Fruit fly (Drosophila melanogaster) whole organism, embryonic: ENCODE results near the gene Jhbp2.
A peak's percentile ranks its signal among the peaks of the same experiment; 100 is the strongest.

Source experiments
- Bgb ChIP-seq: fragments of 200-800 bp; sonication (Bioruptor generic); IDR thresholded peaks from 2 replicates; pipeline ENCODE4 v1.3.6; 2022; ENCODE audit warnings: missing biosample characterization, missing genetic modification characterization; ENCODE audit not compliant: partially characterized antibody
- CG10267 ChIP-seq: fragments of 200-800 bp; sonication (Bioruptor generic); optimal IDR thresholded peaks from 2 replicates; lab custom pipeline; 2018; ENCODE audit warnings: missing biosample characterization, mild to moderate bottlenecking, missing genetic modification characterization, moderate library complexity
- CG10274 ChIP-seq: fragments of 200-800 bp; sonication (Bioruptor generic); optimal IDR thresholded peaks from 3 replicates; lab custom pipeline; 2017; ENCODE audit warnings: missing biosample characterization, mild to moderate bottlenecking, missing genetic modification characterization
- CG10979 ChIP-seq: fragments of 200-800 bp; sonication (Bioruptor generic); optimal IDR thresholded peaks from 2 replicates; lab custom pipeline; 2018; ENCODE audit warnings: missing biosample characterization, mild to moderate bottlenecking, missing genetic modification characterization, moderate library complexity
- CG12236 ChIP-seq: fragments of 200-800 bp; sonication (Bioruptor generic); optimal IDR thresholded peaks from 2 replicates; lab custom pipeline; 2016; ENCODE audit warnings: missing biosample characterization, missing genetic modification characterization
- CG1233 ChIP-seq: fragments of 200-800 bp; sonication (Bioruptor generic); optimal IDR thresholded peaks from 4 replicates; lab custom pipeline; 2018; ENCODE audit warnings: missing biosample characterization, mild to moderate bottlenecking, missing genetic modification characterization
- CG13287 ChIP-seq: fragments of 200-800 bp; sonication (Bioruptor generic); IDR thresholded peaks from 2 replicates; pipeline ENCODE4 v1.3.6; 2022; ENCODE audit warnings: missing biosample characterization, missing genetic modification characterization; ENCODE audit not compliant: partially characterized antibody
- CG13775 ChIP-seq: fragments of 200-800 bp; sonication (Bioruptor generic); optimal IDR thresholded peaks from 3 replicates; lab custom pipeline; 2017; ENCODE audit warnings: missing biosample characterization, mild to moderate bottlenecking, missing genetic modification characterization
- CG17186 ChIP-seq: fragments of 200-800 bp; sonication (Bioruptor generic); optimal IDR thresholded peaks from 3 replicates; lab custom pipeline; 2017; ENCODE audit warnings: missing biosample characterization, missing genetic modification reagents, missing genetic modification characterization
- CG17361 ChIP-seq: fragments of 200-800 bp; sonication (Bioruptor generic); IDR thresholded peaks from 3 replicates; pipeline ENCODE4 v1.3.6; 2022; ENCODE audit warnings: missing biosample characterization, missing genetic modification characterization
- CG2712 ChIP-seq: fragments of 200-800 bp; optimal IDR thresholded peaks from 3 replicates; lab custom pipeline; 2019; ENCODE audit warnings: missing biosample characterization, mild to moderate bottlenecking, missing genetic modification characterization, moderate library complexity
- CG30431 ChIP-seq: fragments of 200-800 bp; sonication (Bioruptor generic); optimal IDR thresholded peaks from 2 replicates; lab custom pipeline; 2017; ENCODE audit warnings: missing biosample characterization, missing genetic modification characterization
- CG6254 ChIP-seq: fragments of 200-800 bp; sonication (Bioruptor generic); optimal IDR thresholded peaks from 3 replicates; lab custom pipeline; 2017; ENCODE audit warnings: mild to moderate bottlenecking, missing biosample characterization, missing genetic modification reagents, missing genetic modification characterization
- CG9215 ChIP-seq: fragments of 200-800 bp; sonication (Bioruptor generic); IDR thresholded peaks from 2 replicates; pipeline ENCODE4 v1.3.6; 2022; ENCODE audit warnings: missing biosample characterization, missing genetic modification characterization
- D ChIP-seq, 2 experiments: fragments of 200-800 bp in 1 of 2; fragments of >200 bp in 1 of 2; sonication (Bioruptor generic) in 1 of 2; optimal IDR thresholded peaks; 2 replicates in 1 of 2; 3 replicates in 1 of 2; lab custom pipeline; 2017; ENCODE audit warnings: mild to moderate bottlenecking in 1 of 2, missing biosample characterization in 1 of 2, missing genetic modification characterization in 1 of 2, missing genetic modification reagents in 1 of 2
- Doc3 ChIP-seq: fragments of 200-800 bp; sonication (Bioruptor generic); IDR thresholded peaks from 3 replicates; pipeline ENCODE4 v1.3.6; 2022; ENCODE audit warnings: missing biosample characterization, missing genetic modification characterization; ENCODE audit not compliant: partially characterized antibody
- Hey ChIP-seq: fragments of 200-800 bp; sonication (Bioruptor generic); optimal IDR thresholded peaks from 3 replicates; lab custom pipeline; 2018; ENCODE audit warnings: missing biosample characterization, mild to moderate bottlenecking, missing genetic modification characterization
- Hmx ChIP-seq: fragments of 200-800 bp; sonication (Bioruptor generic); optimal IDR thresholded peaks from 2 replicates; lab custom pipeline; 2016; ENCODE audit warnings: missing biosample characterization, missing genetic modification characterization
- NfI ChIP-seq: fragments of 200-800 bp; sonication (Bioruptor generic); optimal IDR thresholded peaks from 3 replicates; lab custom pipeline; 2018; ENCODE audit warnings: missing biosample characterization, mild to moderate bottlenecking, missing genetic modification characterization, moderate library complexity
- Sox102F ChIP-seq: fragments of 200-800 bp; sonication (Bioruptor generic); optimal IDR thresholded peaks from 2 replicates; lab custom pipeline; 2018; ENCODE audit warnings: missing biosample characterization, mild to moderate bottlenecking, missing genetic modification characterization, moderate library complexity
- abd-A ChIP-seq: fragments of 200-800 bp; sonication (Bioruptor generic); optimal IDR thresholded peaks from 3 replicates; lab custom pipeline; 2019; ENCODE audit warnings: missing biosample characterization, mild to moderate bottlenecking, missing genetic modification characterization, moderate library complexity
- ash1 ChIP-seq: fragments of 200-800 bp; sonication (Bioruptor generic); optimal IDR thresholded peaks from 2 replicates; lab custom pipeline; 2018; ENCODE audit warnings: missing biosample characterization, mild to moderate bottlenecking, missing genetic modification characterization
- bbx ChIP-seq: fragments of 200-800 bp; sonication (Bioruptor generic); IDR thresholded peaks from 2 replicates; pipeline ENCODE4 v1.3.6; 2022; ENCODE audit warnings: missing biosample characterization, missing genetic modification characterization; ENCODE audit not compliant: partially characterized antibody
- cg ChIP-seq: fragments of 200-800 bp; sonication (Bioruptor generic); optimal IDR thresholded peaks from 3 replicates; lab custom pipeline; 2019; ENCODE audit warnings: missing biosample characterization, mild to moderate bottlenecking, missing genetic modification characterization, moderate library complexity
- chif ChIP-seq, 2 experiments: fragments of 200-800 bp; sonication (Bioruptor generic); optimal IDR thresholded peaks; 3 replicates each; lab custom pipeline; 2016; ENCODE audit warnings: missing biosample characterization in 2 of 2, missing genetic modification characterization in 2 of 2
- chinmo ChIP-seq: fragments of 200-800 bp; sonication (Bioruptor generic); IDR thresholded peaks from 4 replicates; pipeline ENCODE4 v1.3.6; 2022; ENCODE audit warnings: missing biosample characterization, missing genetic modification characterization; ENCODE audit not compliant: partially characterized antibody
- ci ChIP-seq: fragments of 200-800 bp; sonication (Bioruptor generic); IDR thresholded peaks from 3 replicates; pipeline ENCODE4 v1.3.6; 2022; ENCODE audit warnings: missing biosample characterization, missing genetic modification characterization
- exex ChIP-seq: fragments of 200-800 bp; sonication (Bioruptor generic); optimal IDR thresholded peaks from 4 replicates; lab custom pipeline; 2018; ENCODE audit warnings: missing biosample characterization, mild to moderate bottlenecking, missing genetic modification characterization, moderate library complexity
- fru ChIP-seq: fragments of >200 bp; optimal IDR thresholded peaks from 2 replicates; lab custom pipeline; 2017
- gce ChIP-seq: fragments of 200-800 bp; sonication (Bioruptor generic); IDR thresholded peaks from 3 replicates; pipeline ENCODE4 v1.3.6; 2022; ENCODE audit warnings: missing biosample characterization, missing genetic modification characterization
- grn ChIP-seq: fragments of 200-800 bp; sonication (Bioruptor generic); optimal IDR thresholded peaks from 3 replicates; lab custom pipeline; 2017; ENCODE audit warnings: missing biosample characterization, missing genetic modification characterization
- gsb-n ChIP-seq: fragments of 200-800 bp; sonication (Bioruptor generic); optimal IDR thresholded peaks from 3 replicates; lab custom pipeline; 2018; ENCODE audit warnings: missing biosample characterization, mild to moderate bottlenecking, missing genetic modification characterization
- kni ChIP-seq: fragments of 200-800 bp; sonication (Bioruptor generic); optimal IDR thresholded peaks from 3 replicates; lab custom pipeline; 2017; ENCODE audit warnings: mild to moderate bottlenecking, missing biosample characterization, missing genetic modification reagents, missing genetic modification characterization
- nmo ChIP-seq: fragments of 200-800 bp; sonication (Bioruptor generic); optimal IDR thresholded peaks from 2 replicates; lab custom pipeline; 2018; ENCODE audit warnings: missing biosample characterization, mild to moderate bottlenecking, missing genetic modification characterization, moderate library complexity
- oc ChIP-seq: fragments of 200-800 bp; sonication (Bioruptor generic); optimal IDR thresholded peaks from 2 replicates; lab custom pipeline; 2018; ENCODE audit warnings: missing biosample characterization, mild to moderate bottlenecking, missing genetic modification characterization, moderate library complexity
- odd ChIP-seq: fragments of 200-800 bp; sonication (Bioruptor generic); optimal IDR thresholded peaks from 2 replicates; lab custom pipeline; 2017; ENCODE audit warnings: missing biosample characterization, mild to moderate bottlenecking, missing genetic modification characterization
- pho ChIP-seq: fragments of 200-800 bp; sonication (Bioruptor generic); optimal IDR thresholded peaks from 2 replicates; lab custom pipeline; 2016; ENCODE audit warnings: missing biosample characterization, missing genetic modification characterization
- pita ChIP-seq: fragments of 200-800 bp; sonication (Bioruptor generic); optimal IDR thresholded peaks from 2 replicates; lab custom pipeline; 2017; ENCODE audit warnings: missing biosample characterization, mild to moderate bottlenecking, missing genetic modification characterization
- pros ChIP-seq: fragments of 200-800 bp; sonication (Bioruptor generic); optimal IDR thresholded peaks from 3 replicates; lab custom pipeline; 2019; ENCODE audit warnings: missing biosample characterization, mild to moderate bottlenecking, missing genetic modification characterization, moderate library complexity
- rib ChIP-seq: fragments of 200-800 bp; sonication (Bioruptor generic); IDR thresholded peaks from 2 replicates; pipeline ENCODE4 v1.3.6; 2022; ENCODE audit warnings: missing biosample characterization, missing genetic modification characterization
- sc ChIP-seq, 3 experiments: fragments of >200 bp in 2 of 3; fragments of 200-800 bp in 1 of 3; sonication (Bioruptor generic) in 1 of 3; optimal IDR thresholded peaks; 2 replicates in 2 of 3; 3 replicates in 1 of 3; lab custom pipeline; 2017; ENCODE audit warnings: mild to moderate bottlenecking in 1 of 3, missing biosample characterization in 1 of 3, missing genetic modification characterization in 1 of 3, missing genetic modification reagents in 1 of 3
- sd ChIP-seq: fragments of 200-800 bp; sonication (Bioruptor generic); optimal IDR thresholded peaks from 3 replicates; lab custom pipeline; 2018; ENCODE audit warnings: missing biosample characterization, mild to moderate bottlenecking, missing genetic modification characterization, moderate library complexity
- sens ChIP-seq: fragments of 200-800 bp; sonication (Bioruptor generic); peaks from one replicate; lab custom pipeline; 2016; ENCODE audit warnings: missing biosample characterization, missing genetic modification characterization
- stc ChIP-seq: fragments of 200-800 bp; sonication (Bioruptor generic); IDR thresholded peaks from 2 replicates; pipeline ENCODE4 v1.3.6; 2022; ENCODE audit warnings: missing biosample characterization, missing genetic modification characterization
- stwl ChIP-seq: fragments of 200-800 bp; sonication (Bioruptor generic); optimal IDR thresholded peaks from 3 replicates; lab custom pipeline; 2018; ENCODE audit warnings: missing biosample characterization, mild to moderate bottlenecking, missing genetic modification characterization, moderate library complexity
- tgo ChIP-seq: fragments of 200-800 bp; sonication (Bioruptor generic); IDR thresholded peaks from 3 replicates; pipeline ENCODE4 v1.3.6; 2022; ENCODE audit warnings: missing biosample characterization, missing genetic modification characterization
- z ChIP-seq: fragments of 200-800 bp; sonication (Bioruptor generic); IDR thresholded peaks from 3 replicates; pipeline ENCODE4 v1.3.6; 2022; ENCODE audit warnings: missing biosample characterization, missing genetic modification characterization

The Jhbp2 gene

DNA sequence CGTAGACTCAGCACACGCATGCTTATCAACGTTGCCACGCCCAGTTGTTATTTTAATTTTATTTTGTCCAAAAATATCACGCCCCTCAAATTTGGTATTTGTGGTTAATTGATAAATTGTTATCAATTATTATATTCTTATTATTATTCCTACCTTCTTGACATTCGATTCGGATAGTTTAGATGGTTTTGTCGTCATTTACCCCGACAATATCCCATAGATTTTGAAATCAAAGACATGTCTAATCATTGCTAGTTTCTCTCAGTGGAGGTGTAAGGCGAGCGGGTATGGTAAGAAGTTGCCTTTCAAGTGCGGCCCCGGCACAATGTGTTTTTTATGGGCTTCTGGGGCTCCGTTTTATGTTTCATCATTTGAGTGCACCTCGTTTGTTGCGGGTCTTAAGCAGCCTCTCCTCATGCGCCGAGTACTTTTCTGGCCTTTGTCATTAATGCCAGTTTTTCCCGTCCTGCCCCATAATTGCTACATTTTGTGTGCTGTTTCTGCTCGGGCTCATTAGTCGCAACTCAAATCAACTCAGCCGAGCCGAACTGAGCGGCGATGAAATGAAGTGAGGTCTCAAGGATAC is 18.1 kb upstream of the Jhbp2 start (continued):
- no peak for TF ChIP-seq Hmx (GFP tag; lab: Kevin White, UChicago)
- TF ChIP-seq CG10267, result no peak
- no peak for TF ChIP-seq tgo (GFP tag; lab: Robert Waterston, UW)
- no peak for TF ChIP-seq stwl (tag; lab: Kevin White, UChicago)
- no peak for TF ChIP-seq sc (optimal IDR thresholded peaks at IDR 0.05; lab: Kevin White, UChicago)
- no peak for TF ChIP-seq sc (GFP tag; optimal IDR thresholded peaks at IDR 0.05; lab: Kevin White, UChicago)
- no peak for TF ChIP-seq sd (tag; lab: Kevin White, UChicago)
- peak; percentile 14 for TF ChIP-seq Sox102F
- no peak for TF ChIP-seq pita (GFP tag; lab: Kevin White, UChicago)
- peak; percentile 50 for TF ChIP-seq exex (tag; lab: Kevin White, UChicago)
- peak; percentile 4 for TF ChIP-seq CG30431 (GFP tag; lab: Kevin White, UChicago)
- TF ChIP-seq CG10979 (tag; lab: Kevin White, UChicago), result peak; percentile 32
- TF ChIP-seq Doc3 (GFP tag; lab: Robert Waterston, UW), result no peak
- TF ChIP-seq ci (GFP tag; lab: Robert Waterston, UW), result 0 out of 3 replicates have a peak, but pooled peaks have one; percentile 12
- peak; percentile 16 for TF ChIP-seq grn (GFP tag; lab: Kevin White, UChicago)
- TF ChIP-seq CG1233 (GFP tag; lab: Kevin White, UChicago), result no peak
- peak; percentile 11 for TF ChIP-seq CG13775
- TF ChIP-seq pho (GFP tag; lab: Kevin White, UChicago), result no peak
- TF ChIP-seq bbx, result no peak
- peak; percentile 44 for TF ChIP-seq CG2712
- TF ChIP-seq ash1 (GFP tag; lab: Kevin White, UChicago), result no peak
- no peak for TF ChIP-seq rib (GFP tag; lab: Robert Waterston, UW)
- TF ChIP-seq odd, result no peak
- peak; percentile 34 for TF ChIP-seq CG6254 (GFP tag; lab: Kevin White, UChicago)
- peak; percentile 10 for TF ChIP-seq nmo (GFP tag; lab: Kevin White, UChicago)
- TF ChIP-seq CG10274 (GFP tag; lab: Kevin White, UChicago), result no peak
- peak; percentile 76 for TF ChIP-seq sens (GFP tag; lab: Kevin White, UChicago)
- TF ChIP-seq CG17186 (GFP tag; lab: Kevin White, UChicago), result no peak
- TF ChIP-seq CG9215 (GFP tag; lab: Robert Waterston, UW), result no peak
- TF ChIP-seq CG17361 (GFP tag; lab: Robert Waterston, UW), result peak; percentile 57; the same call in 2 of the 3 replicates

DNA sequence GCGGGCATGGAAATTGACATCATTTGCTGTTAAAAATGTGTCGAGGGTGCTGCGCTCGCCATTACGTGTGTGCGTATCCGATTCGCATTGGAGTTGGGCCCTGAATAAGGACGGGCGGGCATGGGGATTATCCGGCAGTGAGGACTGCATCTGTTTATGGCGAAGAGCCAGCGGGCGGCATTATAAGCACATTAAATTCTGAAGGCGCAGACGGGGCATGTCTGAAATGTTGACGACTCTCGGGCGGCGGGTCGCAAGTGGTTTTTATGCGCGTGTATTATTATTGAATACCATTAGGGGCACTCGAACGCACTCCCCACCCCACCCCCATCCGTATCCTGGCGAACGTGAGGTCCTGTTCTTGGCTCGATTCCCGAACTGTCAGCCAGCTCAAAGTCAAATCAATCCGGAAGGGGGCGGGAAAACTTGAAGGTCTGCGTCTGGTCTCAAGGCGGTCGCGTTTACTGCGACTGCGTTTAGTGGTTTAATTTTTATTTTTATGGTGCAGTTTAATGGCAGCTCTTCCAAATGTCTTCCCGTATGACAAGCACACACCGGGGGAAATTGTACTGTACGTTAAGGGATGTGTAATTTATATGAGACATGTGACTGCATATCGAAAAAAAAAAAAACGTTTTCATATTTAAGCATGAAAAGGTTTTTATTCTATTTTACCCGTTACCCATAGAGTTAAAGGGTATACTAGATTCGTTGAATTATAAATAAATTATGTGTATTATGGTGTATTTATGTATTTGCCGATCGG is 17.3 kb upstream of the Jhbp2 start:
- TF ChIP-seq cg (GFP tag; lab: Kevin White, UChicago) (no peak), z (0 out of 3 replicates have a peak, but pooled peaks have one; percentile 36), chif (GFP tag; optimal IDR thresholded peaks at IDR 0.05; lab: Kevin White, UChicago) (no peak), D (optimal IDR thresholded peaks at IDR 0.05; lab: Kevin White, UChicago) (no peak), D (GFP tag; optimal IDR thresholded peaks at IDR 0.05; lab: Kevin White, UChicago) (peak; percentile 14), kni (GFP tag; lab: Kevin White, UChicago) (peak; percentile 28), abd-A (tag; lab: Kevin White, UChicago) (peak; percentile 78), stc (GFP tag; lab: Robert Waterston, UW) (no peak), Hey (tag; lab: Kevin White, UChicago) (peak; percentile 78), gsb-n (tag; lab: Kevin White, UChicago) (peak; percentile 36), CG12236 (GFP tag; lab: Kevin White, UChicago) (no peak), CG13287 (GFP tag; lab: Robert Waterston, UW) (no peak), sens (GFP tag; lab: Kevin White, UChicago) (peak; percentile 71), chinmo (GFP tag; lab: Robert Waterston, UW) (0 out of 4 replicates have a peak, but pooled peaks have one; percentile 9), fru (lab: Kevin White, UChicago) (no peak), Bgb (GFP tag; lab: Robert Waterston, UW) (peak; percentile 26; the same call in 1 of the 2 replicates), NfI (GFP tag; lab: Kevin White, UChicago) (no peak), CG17361 (GFP tag; lab: Robert Waterston, UW) (no peak), oc (peak; percentile 76), gce (GFP tag; lab: Robert Waterston, UW) (no peak), pros (peak; percentile 66)
